Fruit fly (Drosophila melanogaster) whole organism, prepupa: ENCODE results near the gene CG42494.
A peak's percentile ranks its signal among the peaks of the same experiment; 100 is the strongest.

Source experiments
- Blimp-1 ChIP-seq: fragments of 200-800 bp; sonication (Bioruptor generic); optimal IDR thresholded peaks from 3 replicates; lab custom pipeline; 2017; ENCODE audit warnings: missing biosample characterization, missing genetic modification characterization, mild to moderate bottlenecking, moderate library complexity, missing genetic modification reagents
- CG10631 ChIP-seq: fragments of 200-800 bp; sonication (Bioruptor generic); optimal IDR thresholded peaks from 2 replicates; lab custom pipeline; 2016; ENCODE audit warnings: missing biosample characterization, missing genetic modification characterization
- CG11294 ChIP-seq: fragments of 200-800 bp; sonication (Bioruptor generic); IDR thresholded peaks from 2 replicates; pipeline ENCODE4 v1.3.6; 2022; ENCODE audit warnings: missing biosample characterization, missing genetic modification characterization
- CG11762 ChIP-seq: fragments of 200-800 bp; sonication (Bioruptor generic); optimal IDR thresholded peaks from 3 replicates; lab custom pipeline; 2016; ENCODE audit warnings: missing biosample characterization, missing genetic modification characterization; ENCODE audit not compliant: insufficient read depth
- CG11902 ChIP-seq: fragments of 200-800 bp; sonication (Bioruptor generic); optimal IDR thresholded peaks from 3 replicates; lab custom pipeline; 2016; ENCODE audit warnings: missing biosample characterization, missing genetic modification characterization
- CG15336 ChIP-seq: fragments of 200-800 bp; sonication (Bioruptor generic); IDR thresholded peaks from 2 replicates; pipeline ENCODE4 v1.3.6; 2022; ENCODE audit warnings: missing biosample characterization, missing genetic modification characterization
- CG16779 ChIP-seq: fragments of 200-800 bp; sonication (Bioruptor generic); optimal IDR thresholded peaks from 3 replicates; lab custom pipeline; 2017; ENCODE audit warnings: missing biosample characterization, mild to moderate bottlenecking, missing genetic modification characterization
- CG3032 ChIP-seq: fragments of 200-800 bp; optimal IDR thresholded peaks from 2 replicates; lab custom pipeline; 2019; ENCODE audit warnings: missing biosample characterization, mild to moderate bottlenecking, missing genetic modification characterization, moderate library complexity
- CG31627 ChIP-seq: fragments of 200-800 bp; sonication (Bioruptor generic); optimal IDR thresholded peaks from 3 replicates; lab custom pipeline; 2016; ENCODE audit warnings: missing biosample characterization, missing genetic modification characterization
- CG32006 ChIP-seq: fragments of 200-800 bp; sonication (Bioruptor generic); optimal IDR thresholded peaks from 3 replicates; lab custom pipeline; 2017; ENCODE audit warnings: missing biosample characterization, mild to moderate bottlenecking, missing genetic modification characterization
- CG34406 ChIP-seq: fragments of 200-800 bp; sonication (Bioruptor generic); optimal IDR thresholded peaks from 3 replicates; lab custom pipeline; 2016; ENCODE audit warnings: missing biosample characterization, missing genetic modification characterization
- CG3919 ChIP-seq: fragments of 200-800 bp; sonication (Bioruptor generic); optimal IDR thresholded peaks from 3 replicates; lab custom pipeline; 2016; ENCODE audit warnings: missing biosample characterization, missing genetic modification characterization
- CG6163 ChIP-seq: fragments of 200-800 bp; sonication (Bioruptor generic); IDR thresholded peaks from 3 replicates; pipeline ENCODE4 v1.3.6; 2022; ENCODE audit warnings: missing biosample characterization, missing genetic modification characterization
- CG6276 ChIP-seq: fragments of 200-800 bp; sonication (Bioruptor generic); optimal IDR thresholded peaks from 2 replicates; lab custom pipeline; 2017; ENCODE audit warnings: missing biosample characterization, mild to moderate bottlenecking, missing genetic modification characterization
- CG6792 ChIP-seq: fragments of 200-800 bp; sonication (Bioruptor generic); optimal IDR thresholded peaks from 3 replicates; lab custom pipeline; 2016; ENCODE audit warnings: missing biosample characterization, missing genetic modification characterization
- CG6808 ChIP-seq: fragments of 200-800 bp; sonication (Bioruptor generic); optimal IDR thresholded peaks from 3 replicates; lab custom pipeline; 2017; ENCODE audit warnings: missing biosample characterization, missing genetic modification characterization, mild to moderate bottlenecking, moderate library complexity, missing genetic modification reagents
- CG6854 ChIP-seq: fragments of 200-800 bp; sonication (Bioruptor generic); optimal IDR thresholded peaks from 2 replicates; lab custom pipeline; 2017; ENCODE audit warnings: missing biosample characterization, mild to moderate bottlenecking, missing genetic modification characterization
- CG7368 ChIP-seq: fragments of 200-800 bp; sonication (Bioruptor generic); optimal IDR thresholded peaks from 3 replicates; lab custom pipeline; 2016; ENCODE audit warnings: missing biosample characterization, missing genetic modification characterization
- CG8119 ChIP-seq: fragments of 200-800 bp; sonication (Bioruptor generic); IDR thresholded peaks from 3 replicates; pipeline ENCODE4 v1.3.6; 2022; ENCODE audit warnings: missing biosample characterization, missing genetic modification characterization
- CG8319 ChIP-seq: fragments of 200-800 bp; sonication (Bioruptor generic); optimal IDR thresholded peaks from 3 replicates; lab custom pipeline; 2016; ENCODE audit warnings: missing biosample characterization, missing genetic modification characterization
- CG8632 ChIP-seq: fragments of 200-800 bp; sonication (Bioruptor generic); optimal IDR thresholded peaks from 3 replicates; lab custom pipeline; 2016; ENCODE audit warnings: missing biosample characterization, missing genetic modification characterization
- Eip75B ChIP-seq: fragments of 200-800 bp; sonication (Bioruptor generic); optimal IDR thresholded peaks from 3 replicates; lab custom pipeline; 2016; ENCODE audit warnings: missing biosample characterization, missing genetic modification characterization
- Eip93F ChIP-seq: fragments of 200-800 bp; sonication (Bioruptor generic); optimal IDR thresholded peaks from 2 replicates; lab custom pipeline; 2016; ENCODE audit warnings: missing biosample characterization, mild to moderate bottlenecking, missing genetic modification characterization
- Ets96B ChIP-seq: fragments of 200-800 bp; optimal IDR thresholded peaks from 2 replicates; lab custom pipeline; 2019; ENCODE audit warnings: missing biosample characterization, mild to moderate bottlenecking, missing genetic modification characterization, moderate library complexity
- Gug ChIP-seq: fragments of 200-800 bp; sonication (Bioruptor generic); IDR thresholded peaks from 2 replicates; pipeline ENCODE4 v1.3.6; 2022; ENCODE audit warnings: missing biosample characterization, missing genetic modification characterization
- Hr38 ChIP-seq: sonication (Bioruptor generic); optimal IDR thresholded peaks from 2 replicates; lab custom pipeline; 2016; ENCODE audit warnings: missing biosample characterization, missing genetic modification characterization
- Hr39 ChIP-seq: fragments of 200-800 bp; sonication (Bioruptor generic); optimal IDR thresholded peaks from 2 replicates; lab custom pipeline; 2016; ENCODE audit warnings: missing biosample characterization, missing genetic modification characterization
- Hr4 ChIP-seq: fragments of 200-800 bp; sonication (Bioruptor generic); optimal IDR thresholded peaks from 3 replicates; lab custom pipeline; 2016; ENCODE audit warnings: missing biosample characterization, missing genetic modification characterization
- Lpt ChIP-seq: fragments of 200-800 bp; sonication (Bioruptor generic); optimal IDR thresholded peaks from 3 replicates; lab custom pipeline; 2016; ENCODE audit warnings: missing biosample characterization, missing genetic modification characterization
- OdsH ChIP-seq: fragments of 200-800 bp; sonication (Bioruptor generic); optimal IDR thresholded peaks from 3 replicates; lab custom pipeline; 2016; ENCODE audit warnings: missing biosample characterization, missing genetic modification characterization
- Smox ChIP-seq: fragments of 200-800 bp; sonication (Bioruptor generic); optimal IDR thresholded peaks from 3 replicates; lab custom pipeline; 2016; ENCODE audit warnings: missing biosample characterization, missing genetic modification characterization
- Sox102F ChIP-seq: fragments of 200-800 bp; sonication (Bioruptor generic); optimal IDR thresholded peaks from 2 replicates; lab custom pipeline; 2016; ENCODE audit warnings: missing biosample characterization, mild to moderate bottlenecking, missing genetic modification characterization
- Sox14 ChIP-seq: fragments of 200-800 bp; sonication (Bioruptor generic); optimal IDR thresholded peaks from 3 replicates; lab custom pipeline; 2016; ENCODE audit warnings: missing biosample characterization, missing genetic modification characterization
- Sox15 ChIP-seq: fragments of 200-800 bp; sonication (Bioruptor generic); optimal IDR thresholded peaks from 3 replicates; lab custom pipeline; 2016; ENCODE audit warnings: missing biosample characterization, missing genetic modification characterization
- acj6 ChIP-seq: fragments of 200-800 bp; sonication (Bioruptor generic); optimal IDR thresholded peaks from 3 replicates; lab custom pipeline; 2016; ENCODE audit warnings: missing biosample characterization, missing genetic modification characterization
- dsx ChIP-seq: fragments of 200-800 bp; optimal IDR thresholded peaks from 3 replicates; lab custom pipeline; 2019; ENCODE audit warnings: missing biosample characterization, mild to moderate bottlenecking, missing genetic modification characterization, moderate library complexity; ENCODE audit not compliant: poor library complexity, severe bottlenecking
- eg ChIP-seq: fragments of 200-800 bp; sonication (Bioruptor generic); IDR thresholded peaks from 3 replicates; pipeline ENCODE4 v1.3.6; 2022; ENCODE audit warnings: missing biosample characterization, missing genetic modification characterization
- esn ChIP-seq: fragments of 200-800 bp; sonication (Bioruptor generic); optimal IDR thresholded peaks from 2 replicates; lab custom pipeline; 2016; ENCODE audit warnings: missing biosample characterization, mild to moderate bottlenecking, missing genetic modification characterization, moderate library complexity
- fd59A ChIP-seq: fragments of 200-800 bp; sonication (Bioruptor generic); optimal IDR thresholded peaks from 2 replicates; lab custom pipeline; 2017; ENCODE audit warnings: missing biosample characterization, mild to moderate bottlenecking, missing genetic modification characterization, missing genetic modification reagents
- fkh ChIP-seq: fragments of 200-800 bp; sonication (Bioruptor generic); optimal IDR thresholded peaks from 3 replicates; lab custom pipeline; 2017; ENCODE audit warnings: missing biosample characterization, mild to moderate bottlenecking, missing genetic modification characterization, moderate library complexity
- lz ChIP-seq: fragments of 200-800 bp; sonication (Bioruptor generic); optimal IDR thresholded peaks from 3 replicates; lab custom pipeline; 2016; ENCODE audit warnings: missing biosample characterization, missing genetic modification characterization
- net ChIP-seq: fragments of 200-800 bp; sonication (Bioruptor generic); optimal IDR thresholded peaks from 3 replicates; lab custom pipeline; 2016; ENCODE audit warnings: missing biosample characterization, missing genetic modification characterization
- pdm3 ChIP-seq: fragments of 200-800 bp; sonication (Bioruptor generic); optimal IDR thresholded peaks from 3 replicates; lab custom pipeline; 2016; ENCODE audit warnings: missing biosample characterization, missing genetic modification characterization
- ss ChIP-seq, 2 experiments: fragments of 200-800 bp; sonication (Bioruptor generic); optimal IDR thresholded peaks; 2 replicates in 1 of 2; 3 replicates in 1 of 2; lab custom pipeline; 2017 to 2018; ENCODE audit warnings: mild to moderate bottlenecking in 2 of 2, missing biosample characterization in 2 of 2, missing genetic modification characterization in 2 of 2, moderate library complexity in 1 of 2
- topi ChIP-seq: fragments of 200-800 bp; sonication (Bioruptor generic); optimal IDR thresholded peaks from 3 replicates; lab custom pipeline; 2016; ENCODE audit warnings: missing biosample characterization, missing genetic modification characterization
- vri ChIP-seq: fragments of 200-800 bp; sonication (Bioruptor generic); optimal IDR thresholded peaks from 3 replicates; lab custom pipeline; 2016; ENCODE audit warnings: missing biosample characterization, mild to moderate bottlenecking, missing genetic modification characterization

The CG42494 gene

dm6 chr3L:3192912-3193311 is 8.7 kb downstream of the CG42494 start, which contains the start of gene Hsp83 (continued):
- TF ChIP-seq CG8119 (GFP tag; lab: Robert Waterston, UW) (peak; percentile 82), Sox14 (GFP tag; lab: Kevin White, UChicago) (peak; percentile 84), Lpt (GFP tag; lab: Kevin White, UChicago) (peak; percentile 32), CG6276 (GFP tag; lab: Kevin White, UChicago) (no peak), CG10631 (peak; percentile 77), CG11762 (GFP tag; lab: Kevin White, UChicago) (peak; percentile 82), CG3032 (tag; lab: Kevin White, UChicago) (peak; percentile 82), Sox102F (GFP tag; lab: Kevin White, UChicago) (peak; percentile 98), fkh (GFP tag; lab: Kevin White, UChicago) (peak; percentile 82), CG32006 (GFP tag; lab: Kevin White, UChicago) (peak; percentile 69), CG31627 (peak; percentile 83), Hr38 (no peak), dsx (GFP tag; lab: Kevin White, UChicago) (peak; percentile 77), CG6163 (peak; percentile 97), topi (peak; percentile 92), Blimp-1 (GFP tag; lab: Kevin White, UChicago) (peak; percentile 91), esn (GFP tag; lab: Kevin White, UChicago) (peak; percentile 97), Gug (GFP tag; lab: Robert Waterston, UW) (peak; percentile 70), ss (GFP tag; optimal IDR thresholded peaks at IDR 0.05; lab: Kevin White, UChicago) (peak; percentile 98), lz (peak; percentile 93), OdsH (GFP tag; lab: Kevin White, UChicago) (peak; percentile 84), Eip75B (peak; percentile 95), Hr4 (GFP tag; lab: Kevin White, UChicago) (peak; percentile 72), fd59A (GFP tag; lab: Kevin White, UChicago) (peak; percentile 85), Eip93F (GFP tag; lab: Kevin White, UChicago) (peak; percentile 89), Ets96B (tag; lab: Kevin White, UChicago) (peak; percentile 68), CG8632 (peak; percentile 92), CG16779 (tag; lab: Kevin White, UChicago) (peak; percentile 98), vri (GFP tag; lab: Kevin White, UChicago) (peak; percentile 98), acj6 (GFP tag; lab: Kevin White, UChicago) (peak; percentile 85), CG3919 (GFP tag; lab: Kevin White, UChicago) (peak; percentile 96), CG15336 (GFP tag; lab: Robert Waterston, UW) (peak; percentile 72), eg (GFP tag; lab: Robert Waterston, UW) (peak; percentile 94), CG8319 (GFP tag; lab: Kevin White, UChicago) (peak; percentile 89), CG11902 (GFP tag; lab: Kevin White, UChicago) (peak; percentile 34), CG34406 (GFP tag; lab: Kevin White, UChicago) (peak; percentile 93), Hr39 (GFP tag; lab: Kevin White, UChicago) (peak; percentile 75), CG6854 (GFP tag; lab: Kevin White, UChicago) (peak; percentile 100)
- TF ChIP-seq, all 60 proteins: peak for 57

dm6 chr3L:3194059-3194458 is 9.9 kb downstream of the CG42494 start:
- TF ChIP-seq CG6276 (GFP tag; lab: Kevin White, UChicago) (peak; percentile 98), Gug (GFP tag; lab: Robert Waterston, UW) (peak; percentile 98), fd59A (GFP tag; lab: Kevin White, UChicago) (peak; percentile 80), CG6792 (GFP tag; lab: Kevin White, UChicago) (peak; percentile 95), OdsH (GFP tag; lab: Kevin White, UChicago) (peak; percentile 98), CG11294 (GFP tag; lab: Robert Waterston, UW) (peak; percentile 94), CG6808 (GFP tag; lab: Kevin White, UChicago) (peak; percentile 73), CG7368 (GFP tag; lab: Kevin White, UChicago) (peak; percentile 97), CG3032 (tag; lab: Kevin White, UChicago) (peak; percentile 91), CG6854 (GFP tag; lab: Kevin White, UChicago) (peak; percentile 74), CG11902 (GFP tag; lab: Kevin White, UChicago) (peak; percentile 93), Ets96B (tag; lab: Kevin White, UChicago) (peak; percentile 95), vri (GFP tag; lab: Kevin White, UChicago) (peak; percentile 94), Smox (GFP tag; lab: Kevin White, UChicago) (peak; percentile 93), CG8632 (peak; percentile 97), CG8119 (GFP tag; lab: Robert Waterston, UW) (peak; percentile 98), esn (GFP tag; lab: Kevin White, UChicago) (peak; percentile 98), CG6163 (peak; percentile 99), pdm3 (GFP tag; lab: Kevin White, UChicago) (peak; percentile 97), CG34406 (GFP tag; lab: Kevin White, UChicago) (peak; percentile 98), acj6 (GFP tag; lab: Kevin White, UChicago) (peak; percentile 97), Sox15 (GFP tag; lab: Kevin White, UChicago) (peak; percentile 88), eg (GFP tag; lab: Robert Waterston, UW) (peak; percentile 99), lz (peak; percentile 92), net (peak; percentile 98), CG10631 (peak; percentile 98), Hr38 (no peak), Blimp-1 (GFP tag; lab: Kevin White, UChicago) (peak; percentile 85), CG16779 (tag; lab: Kevin White, UChicago) (peak; percentile 93)
